Worm (Caenorhabditis elegans): ENCODE results near the gene sgcb-1.

DNA sequence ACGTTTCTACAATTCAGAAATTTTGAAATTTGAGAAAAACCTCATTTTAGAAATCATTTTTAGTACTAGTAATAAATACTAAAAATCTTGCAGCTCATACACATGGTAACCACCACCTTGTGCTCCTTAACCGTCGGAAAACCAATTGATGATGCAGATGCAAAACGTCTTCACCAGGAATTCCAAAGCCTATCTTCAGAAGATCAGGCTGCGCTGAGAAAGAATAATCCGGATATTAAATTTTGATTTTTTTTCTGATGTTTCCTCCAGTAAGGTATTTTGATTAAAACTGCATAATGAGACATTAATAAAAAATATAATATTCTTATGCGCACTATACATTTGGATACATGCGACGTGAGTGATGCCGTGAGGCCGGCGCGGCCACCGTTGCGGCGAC is 5.3 kb upstream of the sgcb-1 start:
- TF ChIP-seq ztf-11 (tag; optimal IDR thresholded peaks at IDR 0.05) (no peak), ceh-16 (tag; optimal IDR thresholded peaks at IDR 0.05) (no peak), nhr-25 (tag; optimal IDR thresholded peaks at IDR 0.05) (no peak), ama-1 (optimal IDR thresholded peaks at IDR 0.05) (no peak), ceh-82 (tag; optimal IDR thresholded peaks at IDR 0.05) (no peak), zag-1 (tag; optimal IDR thresholded peaks at IDR 0.05) (no peak)

Data from whole organism, L3 larva.